Fruit fly (Drosophila melanogaster) whole organism, prepupa: Measurements from ENCODE around the gene CG4553.

ENCODE experiments used
- Blimp-1 ChIP-seq: fragments of 200-800 bp; sonication (Bioruptor generic); optimal IDR thresholded peaks from 3 replicates; lab custom pipeline; 2017; ENCODE audit warnings: missing biosample characterization, missing genetic modification characterization, mild to moderate bottlenecking, moderate library complexity, missing genetic modification reagents
- CG10631 ChIP-seq: fragments of 200-800 bp; sonication (Bioruptor generic); optimal IDR thresholded peaks from 2 replicates; lab custom pipeline; 2016; ENCODE audit warnings: missing biosample characterization, missing genetic modification characterization
- CG11294 ChIP-seq: fragments of 200-800 bp; sonication (Bioruptor generic); IDR thresholded peaks from 2 replicates; pipeline ENCODE4 v1.3.6; 2022; ENCODE audit warnings: missing biosample characterization, missing genetic modification characterization
- CG11902 ChIP-seq: fragments of 200-800 bp; sonication (Bioruptor generic); optimal IDR thresholded peaks from 3 replicates; lab custom pipeline; 2016; ENCODE audit warnings: missing biosample characterization, missing genetic modification characterization
- CG15336 ChIP-seq: fragments of 200-800 bp; sonication (Bioruptor generic); IDR thresholded peaks from 2 replicates; pipeline ENCODE4 v1.3.6; 2022; ENCODE audit warnings: missing biosample characterization, missing genetic modification characterization
- CG1621 ChIP-seq: fragments of 200-800 bp; sonication (Bioruptor generic); optimal IDR thresholded peaks from 3 replicates; lab custom pipeline; 2018; ENCODE audit warnings: missing biosample characterization, mild to moderate bottlenecking, missing genetic modification characterization
- CG3032 ChIP-seq: fragments of 200-800 bp; optimal IDR thresholded peaks from 2 replicates; lab custom pipeline; 2019; ENCODE audit warnings: missing biosample characterization, mild to moderate bottlenecking, missing genetic modification characterization, moderate library complexity
- CG31627 ChIP-seq: fragments of 200-800 bp; sonication (Bioruptor generic); optimal IDR thresholded peaks from 3 replicates; lab custom pipeline; 2016; ENCODE audit warnings: missing biosample characterization, missing genetic modification characterization
- CG32006 ChIP-seq: fragments of 200-800 bp; sonication (Bioruptor generic); optimal IDR thresholded peaks from 3 replicates; lab custom pipeline; 2017; ENCODE audit warnings: missing biosample characterization, mild to moderate bottlenecking, missing genetic modification characterization
- CG34406 ChIP-seq: fragments of 200-800 bp; sonication (Bioruptor generic); optimal IDR thresholded peaks from 3 replicates; lab custom pipeline; 2016; ENCODE audit warnings: missing biosample characterization, missing genetic modification characterization
- CG3919 ChIP-seq: fragments of 200-800 bp; sonication (Bioruptor generic); optimal IDR thresholded peaks from 3 replicates; lab custom pipeline; 2016; ENCODE audit warnings: missing biosample characterization, missing genetic modification characterization
- CG4318 ChIP-seq: fragments of 200-800 bp; sonication (Bioruptor generic); optimal IDR thresholded peaks from 3 replicates; lab custom pipeline; 2017; ENCODE audit warnings: missing biosample characterization, mild to moderate bottlenecking, missing genetic modification characterization
- CG6163 ChIP-seq: fragments of 200-800 bp; sonication (Bioruptor generic); IDR thresholded peaks from 3 replicates; pipeline ENCODE4 v1.3.6; 2022; ENCODE audit warnings: missing biosample characterization, missing genetic modification characterization
- CG6276 ChIP-seq: fragments of 200-800 bp; sonication (Bioruptor generic); optimal IDR thresholded peaks from 2 replicates; lab custom pipeline; 2017; ENCODE audit warnings: missing biosample characterization, mild to moderate bottlenecking, missing genetic modification characterization
- CG6792 ChIP-seq: fragments of 200-800 bp; sonication (Bioruptor generic); optimal IDR thresholded peaks from 3 replicates; lab custom pipeline; 2016; ENCODE audit warnings: missing biosample characterization, missing genetic modification characterization
- CG6854 ChIP-seq: fragments of 200-800 bp; sonication (Bioruptor generic); optimal IDR thresholded peaks from 2 replicates; lab custom pipeline; 2017; ENCODE audit warnings: missing biosample characterization, mild to moderate bottlenecking, missing genetic modification characterization
- CG8119 ChIP-seq: fragments of 200-800 bp; sonication (Bioruptor generic); IDR thresholded peaks from 3 replicates; pipeline ENCODE4 v1.3.6; 2022; ENCODE audit warnings: missing biosample characterization, missing genetic modification characterization
- CG8319 ChIP-seq: fragments of 200-800 bp; sonication (Bioruptor generic); optimal IDR thresholded peaks from 3 replicates; lab custom pipeline; 2016; ENCODE audit warnings: missing biosample characterization, missing genetic modification characterization
- CG8632 ChIP-seq: fragments of 200-800 bp; sonication (Bioruptor generic); optimal IDR thresholded peaks from 3 replicates; lab custom pipeline; 2016; ENCODE audit warnings: missing biosample characterization, missing genetic modification characterization
- CG9139 ChIP-seq: fragments of 200-800 bp; sonication (Bioruptor generic); optimal IDR thresholded peaks from 3 replicates; lab custom pipeline; 2017; ENCODE audit warnings: missing biosample characterization, mild to moderate bottlenecking, missing genetic modification characterization
- Eip78C ChIP-seq: fragments of 200-800 bp; sonication (Bioruptor generic); peaks from one replicate; lab custom pipeline; 2016; ENCODE audit warnings: missing biosample characterization, missing genetic modification characterization
- Eip93F ChIP-seq: fragments of 200-800 bp; sonication (Bioruptor generic); optimal IDR thresholded peaks from 2 replicates; lab custom pipeline; 2016; ENCODE audit warnings: missing biosample characterization, mild to moderate bottlenecking, missing genetic modification characterization
- Ets21C ChIP-seq: fragments of 200-800 bp; sonication (Bioruptor generic); optimal IDR thresholded peaks from 3 replicates; lab custom pipeline; 2016; ENCODE audit warnings: missing biosample characterization, missing genetic modification characterization
- Ets96B ChIP-seq: fragments of 200-800 bp; optimal IDR thresholded peaks from 2 replicates; lab custom pipeline; 2019; ENCODE audit warnings: missing biosample characterization, mild to moderate bottlenecking, missing genetic modification characterization, moderate library complexity
- Gug ChIP-seq: fragments of 200-800 bp; sonication (Bioruptor generic); IDR thresholded peaks from 2 replicates; pipeline ENCODE4 v1.3.6; 2022; ENCODE audit warnings: missing biosample characterization, missing genetic modification characterization
- Hr39 ChIP-seq: fragments of 200-800 bp; sonication (Bioruptor generic); optimal IDR thresholded peaks from 2 replicates; lab custom pipeline; 2016; ENCODE audit warnings: missing biosample characterization, missing genetic modification characterization
- Hr4 ChIP-seq: fragments of 200-800 bp; sonication (Bioruptor generic); optimal IDR thresholded peaks from 3 replicates; lab custom pipeline; 2016; ENCODE audit warnings: missing biosample characterization, missing genetic modification characterization
- Lpt ChIP-seq: fragments of 200-800 bp; sonication (Bioruptor generic); optimal IDR thresholded peaks from 3 replicates; lab custom pipeline; 2016; ENCODE audit warnings: missing biosample characterization, missing genetic modification characterization
- Met ChIP-seq: fragments of 200-800 bp; sonication (Bioruptor generic); optimal IDR thresholded peaks from 3 replicates; lab custom pipeline; 2016; ENCODE audit warnings: missing biosample characterization, missing genetic modification characterization
- OdsH ChIP-seq: fragments of 200-800 bp; sonication (Bioruptor generic); optimal IDR thresholded peaks from 3 replicates; lab custom pipeline; 2016; ENCODE audit warnings: missing biosample characterization, missing genetic modification characterization
- Smox ChIP-seq: fragments of 200-800 bp; sonication (Bioruptor generic); optimal IDR thresholded peaks from 3 replicates; lab custom pipeline; 2016; ENCODE audit warnings: missing biosample characterization, missing genetic modification characterization
- Sox15 ChIP-seq: fragments of 200-800 bp; sonication (Bioruptor generic); optimal IDR thresholded peaks from 3 replicates; lab custom pipeline; 2016; ENCODE audit warnings: missing biosample characterization, missing genetic modification characterization
- achi ChIP-seq: fragments of 200-800 bp; sonication (Bioruptor generic); optimal IDR thresholded peaks from 3 replicates; lab custom pipeline; 2016; ENCODE audit warnings: missing biosample characterization, missing genetic modification characterization
- acj6 ChIP-seq: fragments of 200-800 bp; sonication (Bioruptor generic); optimal IDR thresholded peaks from 3 replicates; lab custom pipeline; 2016; ENCODE audit warnings: missing biosample characterization, missing genetic modification characterization
- cyc ChIP-seq: fragments of 200-800 bp; sonication (Bioruptor generic); optimal IDR thresholded peaks from 3 replicates; lab custom pipeline; 2016; ENCODE audit warnings: missing biosample characterization, missing genetic modification characterization
- dac ChIP-seq: fragments of 200-800 bp; sonication (Bioruptor generic); optimal IDR thresholded peaks from 2 replicates; lab custom pipeline; 2017; ENCODE audit warnings: missing biosample characterization, mild to moderate bottlenecking, missing genetic modification characterization
- eg ChIP-seq: fragments of 200-800 bp; sonication (Bioruptor generic); IDR thresholded peaks from 3 replicates; pipeline ENCODE4 v1.3.6; 2022; ENCODE audit warnings: missing biosample characterization, missing genetic modification characterization
- fkh ChIP-seq: fragments of 200-800 bp; sonication (Bioruptor generic); optimal IDR thresholded peaks from 3 replicates; lab custom pipeline; 2017; ENCODE audit warnings: missing biosample characterization, mild to moderate bottlenecking, missing genetic modification characterization, moderate library complexity
- lz ChIP-seq: fragments of 200-800 bp; sonication (Bioruptor generic); optimal IDR thresholded peaks from 3 replicates; lab custom pipeline; 2016; ENCODE audit warnings: missing biosample characterization, missing genetic modification characterization
- net ChIP-seq: fragments of 200-800 bp; sonication (Bioruptor generic); optimal IDR thresholded peaks from 3 replicates; lab custom pipeline; 2016; ENCODE audit warnings: missing biosample characterization, missing genetic modification characterization
- pdm3 ChIP-seq: fragments of 200-800 bp; sonication (Bioruptor generic); optimal IDR thresholded peaks from 3 replicates; lab custom pipeline; 2016; ENCODE audit warnings: missing biosample characterization, missing genetic modification characterization
- salr ChIP-seq, 2 experiments: fragments of 200-800 bp; sonication (Bioruptor generic); optimal IDR thresholded peaks; 3 replicates each; lab custom pipeline; 2016 to 2018; ENCODE audit warnings: missing biosample characterization in 2 of 2, missing genetic modification characterization in 2 of 2, mild to moderate bottlenecking in 1 of 2
- svp ChIP-seq: fragments of 200-800 bp; sonication (Bioruptor generic); peaks from one replicate; lab custom pipeline; 2016; ENCODE audit warnings: missing biosample characterization, missing genetic modification characterization
- topi ChIP-seq: fragments of 200-800 bp; sonication (Bioruptor generic); optimal IDR thresholded peaks from 3 replicates; lab custom pipeline; 2016; ENCODE audit warnings: missing biosample characterization, missing genetic modification characterization
- vri ChIP-seq: fragments of 200-800 bp; sonication (Bioruptor generic); optimal IDR thresholded peaks from 3 replicates; lab custom pipeline; 2016; ENCODE audit warnings: missing biosample characterization, mild to moderate bottlenecking, missing genetic modification characterization

CG4553 gene

DNA sequence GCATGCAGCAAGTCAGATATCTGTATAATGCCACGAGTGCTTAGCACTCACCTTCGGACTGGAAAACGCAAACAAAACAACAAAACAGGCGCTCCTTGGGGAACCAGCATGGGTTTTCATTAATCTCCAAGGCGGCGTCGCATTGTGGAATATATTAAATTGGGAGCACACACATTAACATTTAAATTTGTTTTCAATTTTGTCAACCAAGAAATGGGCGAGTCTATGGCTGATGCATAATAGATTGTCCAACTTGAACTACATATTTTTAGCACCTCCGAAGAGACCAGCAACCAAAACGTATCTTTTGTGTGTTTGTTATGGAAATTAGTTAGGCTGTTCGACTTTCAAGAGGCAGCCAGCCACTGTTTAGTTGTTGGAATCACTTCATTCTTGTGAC lies 29.3 kb downstream of the CG4553 start:
- no peak for TF ChIP-seq Blimp-1
- TF ChIP-seq salr (GFP tag; optimal IDR thresholded peaks at IDR 0.05; lab: Kevin White, UChicago) = no peak
- no peak for TF ChIP-seq CG10631
- TF ChIP-seq Gug = no peak
- TF ChIP-seq lz = no peak
- TF ChIP-seq Smox = no peak
- TF ChIP-seq CG11294 (GFP tag; lab: Robert Waterston, UW) = no peak
- no peak for TF ChIP-seq Eip93F
- TF ChIP-seq acj6 = no peak
- no peak for TF ChIP-seq fkh
- TF ChIP-seq vri (GFP tag; lab: Kevin White, UChicago) = no peak

DNA sequence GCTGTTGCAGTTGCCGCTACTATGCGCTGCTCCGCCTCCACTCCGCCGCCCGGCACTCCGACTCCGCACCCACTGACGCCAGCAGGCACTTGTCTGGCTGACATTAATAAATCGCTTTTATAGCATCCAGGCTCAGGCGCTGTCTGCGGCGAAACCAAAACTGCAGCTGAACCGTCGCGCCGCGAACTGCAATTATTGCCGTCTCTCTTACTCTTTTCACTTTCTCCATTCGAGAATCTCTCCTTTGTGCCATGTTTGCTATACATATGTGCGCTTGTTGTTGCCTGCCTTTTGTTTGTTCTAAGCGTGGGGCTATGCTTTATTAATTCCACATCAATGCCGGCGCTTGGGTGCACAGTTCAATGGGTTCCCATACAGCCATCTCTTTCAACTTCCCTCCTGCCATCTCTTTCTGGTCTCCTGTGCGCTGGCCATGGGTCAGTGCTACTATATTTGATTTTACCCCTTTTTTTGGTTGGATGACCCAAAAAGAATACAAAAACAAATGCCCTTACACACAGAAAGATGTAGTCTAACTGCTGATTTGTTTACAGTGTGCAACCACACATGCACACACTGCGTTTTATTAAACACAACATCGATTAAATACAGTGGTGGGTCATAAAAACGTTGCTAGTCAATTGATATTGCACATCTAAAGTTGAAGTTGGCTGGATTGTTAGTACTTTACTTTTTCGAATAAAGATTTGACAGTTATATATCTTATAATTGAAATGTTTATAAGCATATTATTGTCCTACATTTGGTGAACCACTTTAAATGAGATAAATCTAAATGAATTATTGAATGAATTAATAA lies 30.0 kb downstream of the CG4553 start:
- peak; percentile 19 for TF ChIP-seq CG32006
- TF ChIP-seq fkh = peak; percentile 24
- no peak for TF ChIP-seq CG9139 (GFP tag; lab: Kevin White, UChicago)
- TF ChIP-seq Blimp-1 = peak; percentile 58
- TF ChIP-seq svp (GFP tag; lab: Kevin White, UChicago) = peak; percentile 41
- TF ChIP-seq pdm3 = peak; percentile 3
- no peak for TF ChIP-seq CG34406 (GFP tag; lab: Kevin White, UChicago)
- TF ChIP-seq Hr4 (GFP tag; lab: Kevin White, UChicago) = peak; percentile 2
- TF ChIP-seq CG6276 (GFP tag; lab: Kevin White, UChicago) = no peak

- TF ChIP-seq Hr4 (GFP tag; lab: Kevin White, UChicago) (peak; percentile 94), lz (peak; percentile 83), CG8119 (GFP tag; lab: Robert Waterston, UW) (peak; percentile 93), Lpt (GFP tag; lab: Kevin White, UChicago) (peak; percentile 91), Sox15 (peak; percentile 82), OdsH (peak; percentile 91), CG11902 (GFP tag; lab: Kevin White, UChicago) (peak; percentile 81), Hr39 (GFP tag; lab: Kevin White, UChicago) (peak; percentile 80), topi (GFP tag; lab: Kevin White, UChicago) (peak; percentile 84), pdm3 (peak; percentile 91), CG31627 (GFP tag; lab: Kevin White, UChicago) (peak; percentile 82), fkh (no peak), CG6792 (GFP tag; lab: Kevin White, UChicago) (peak; percentile 90), svp (GFP tag; lab: Kevin White, UChicago) (peak; percentile 91), dac (GFP tag; lab: Kevin White, UChicago) (peak; percentile 90), CG8632 (peak; percentile 82), Ets96B (tag; lab: Kevin White, UChicago) (peak; percentile 92), CG6163 (GFP tag; lab: Robert Waterston, UW) (peak; percentile 91), CG3032 (tag; lab: Kevin White, UChicago) (peak; percentile 84), CG8319 (peak; percentile 76), CG10631 (peak; percentile 89), CG1621 (tag; lab: Kevin White, UChicago) (peak; percentile 88), CG34406 (GFP tag; lab: Kevin White, UChicago) (peak; percentile 81), CG4318 (peak; percentile 92), CG3919 (GFP tag; lab: Kevin White, UChicago) (peak; percentile 91), achi (GFP tag; lab: Kevin White, UChicago) (peak; percentile 90), eg (peak; percentile 91), CG15336 (GFP tag; lab: Robert Waterston, UW) (peak; percentile 95), Met (GFP tag; lab: Kevin White, UChicago) (peak; percentile 81), net (GFP tag; lab: Kevin White, UChicago) (peak; percentile 88), CG6854 (GFP tag; lab: Kevin White, UChicago) (peak; percentile 63), CG32006 (peak; percentile 94), Eip78C (GFP tag; lab: Kevin White, UChicago) (peak; percentile 98), Ets21C (GFP tag; lab: Kevin White, UChicago) (peak; percentile 74), Blimp-1 (no peak), cyc (GFP tag; lab: Kevin White, UChicago) (peak; percentile 75)
Observed at dm6 chr3R:25445546-25446400, 30.9 kb downstream of the CG4553 start.
